Worm (Caenorhabditis elegans) whole organism, L1 larva: ENCODE data around the gene algn-6.

Experiments used
- ces-1 ChIP-seq: fragments of 150-350 bp; optimal IDR thresholded peaks from 2 replicates; lab custom pipeline; 2014; ENCODE audit warnings: missing biosample characterization, missing genetic modification reagents, missing genetic modification characterization
- fkh-4 ChIP-seq: sonication (generic microtip); optimal IDR thresholded peaks from 2 replicates; lab custom pipeline; 2016; ENCODE audit warnings: missing compliant biosample characterization, missing genetic modification characterization, borderline replicate concordance
- hlh-17 ChIP-seq: fragments of 200-800 bp; sonication (Bioruptor generic); optimal IDR thresholded peaks from 2 replicates; lab custom pipeline; 2018; ENCODE audit warnings: missing genetic modification characterization, mild to moderate bottlenecking, missing compliant biosample characterization, moderate library complexity, borderline replicate concordance
- irx-1 ChIP-seq: sonication (generic microtip); optimal IDR thresholded peaks from 2 replicates; lab custom pipeline; 2016; ENCODE audit warnings: missing genetic modification characterization, missing compliant biosample characterization
- nhr-71 ChIP-seq: sonication (generic microtip); optimal IDR thresholded peaks from 2 replicates; lab custom pipeline; 2016; ENCODE audit warnings: mild to moderate bottlenecking, missing genetic modification characterization, moderate library complexity, missing compliant biosample characterization
- nhr-76 ChIP-seq: sonication (generic microtip); optimal IDR thresholded peaks from 2 replicates; lab custom pipeline; 2017; ENCODE audit warnings: missing biosample characterization, missing genetic modification characterization
- nhr-77 ChIP-seq: fragments of 150-350 bp; optimal IDR thresholded peaks from 2 replicates; lab custom pipeline; 2014; ENCODE audit warnings: missing biosample characterization, missing genetic modification characterization
- nhr-84 ChIP-seq: sonication (generic microtip); optimal IDR thresholded peaks from 2 replicates; lab custom pipeline; 2017; ENCODE audit warnings: missing biosample characterization, missing genetic modification characterization
- sox-4 ChIP-seq: sonication (generic microtip); optimal IDR thresholded peaks from 2 replicates; lab custom pipeline; 2016; ENCODE audit warnings: missing genetic modification characterization, missing compliant biosample characterization
- zag-1 ChIP-seq: fragments of 150-350 bp; optimal IDR thresholded peaks from 2 replicates; lab custom pipeline; 2014; ENCODE audit warnings: missing biosample characterization, missing genetic modification characterization
- ztf-11 ChIP-seq, 2 experiments: sonication (generic microtip); optimal IDR thresholded peaks; 2 replicates each; lab custom pipeline; 2016 to 2017; ENCODE audit warnings: missing genetic modification characterization in 2 of 2, missing biosample characterization in 1 of 2, missing compliant biosample characterization in 1 of 2

DNA sequence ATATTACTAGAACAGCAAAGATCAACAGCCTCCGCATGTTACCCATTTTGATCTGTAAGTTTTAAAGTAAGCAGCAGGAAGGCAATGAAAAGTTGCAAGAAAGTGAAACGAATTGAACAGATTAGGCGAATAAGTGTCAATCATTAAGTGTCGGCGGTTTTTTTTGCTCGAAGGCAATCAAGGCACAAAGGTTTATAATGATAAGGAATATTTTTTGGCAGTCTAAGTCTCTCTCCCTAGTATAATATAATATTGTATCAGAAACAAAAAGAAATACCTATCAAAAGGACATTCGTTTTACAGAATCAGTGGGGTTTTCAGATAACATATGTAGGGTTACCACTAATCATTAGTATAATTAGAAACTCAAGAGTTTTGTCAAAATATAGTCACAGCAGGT is 6.9 kb upstream of the algn-6 start, which contains the start of gene nrf-6:
- no peak for TF ChIP-seq nhr-77
- no peak for TF ChIP-seq ztf-11 (tag; optimal IDR thresholded peaks at IDR 0.05; lab: Kevin White, UChicago)
- TF ChIP-seq hlh-17 (GFP tag; lab: Kevin White, UChicago): no peak
- no peak for TF ChIP-seq sox-4 (tag; lab: Kevin White, UChicago)
- no peak for TF ChIP-seq zag-1
- no peak for TF ChIP-seq nhr-71 (tag; lab: Kevin White, UChicago)
- TF ChIP-seq nhr-76 (tag; lab: Kevin White, UChicago): no peak
- no peak for TF ChIP-seq fkh-4 (tag; lab: Kevin White, UChicago)
- TF ChIP-seq irx-1: no peak
- no peak for TF ChIP-seq nhr-84 (tag; lab: Kevin White, UChicago)
- TF ChIP-seq ces-1 (GFP tag; lab: Kevin White, UChicago): no peak
